Worm (Caenorhabditis elegans): ENCODE data around the gene R148.4.

The R148.4 gene

DNA sequence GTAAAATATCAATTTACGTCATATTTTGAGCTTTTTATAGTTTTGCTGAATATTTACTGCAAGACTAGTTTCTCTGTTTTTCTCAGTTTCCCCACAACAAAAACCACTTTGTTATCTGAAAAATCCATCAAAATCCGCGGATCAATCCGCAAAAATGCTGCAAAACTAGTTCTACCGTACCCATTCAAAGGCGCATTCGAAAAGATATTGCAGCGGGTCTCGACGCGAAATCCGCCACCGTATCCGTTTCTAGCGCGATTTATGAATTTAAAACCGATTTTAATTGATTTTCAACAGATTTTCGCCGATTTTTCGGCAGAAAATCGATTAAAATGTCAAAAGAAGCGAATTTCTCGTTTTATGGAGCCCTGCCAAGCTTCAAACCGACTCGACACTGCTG, at the start of gene R148.4:
Gene R148.4, plus strand, starts transcription at position 211 of the 400 bp plus-strand sequence.
- TF ChIP-seq ceh-36 (tag; optimal IDR thresholded peaks at IDR 0.05): no peak
- peak; percentile 35 for TF ChIP-seq B0310.2 (tag; optimal IDR thresholded peaks at IDR 0.05)
- TF ChIP-seq tbx-11 (GFP tag; IDR thresholded peaks at IDR 0.05): no peak
- TF ChIP-seq ets-7 (tag; optimal IDR thresholded peaks at IDR 0.05): no peak
- no peak for TF ChIP-seq ceh-13 (GFP tag; optimal IDR thresholded peaks at IDR 0.05)
- TF ChIP-seq flt-1 (GFP tag; IDR thresholded peaks at IDR 0.05): no peak
- TF ChIP-seq ama-1 (optimal IDR thresholded peaks at IDR 0.05): no peak
- no peak for TF ChIP-seq F13C5.2 (tag; optimal IDR thresholded peaks at IDR 0.05)
- no peak for TF ChIP-seq aly-1 (tag; optimal IDR thresholded peaks at IDR 0.05)

DNA sequence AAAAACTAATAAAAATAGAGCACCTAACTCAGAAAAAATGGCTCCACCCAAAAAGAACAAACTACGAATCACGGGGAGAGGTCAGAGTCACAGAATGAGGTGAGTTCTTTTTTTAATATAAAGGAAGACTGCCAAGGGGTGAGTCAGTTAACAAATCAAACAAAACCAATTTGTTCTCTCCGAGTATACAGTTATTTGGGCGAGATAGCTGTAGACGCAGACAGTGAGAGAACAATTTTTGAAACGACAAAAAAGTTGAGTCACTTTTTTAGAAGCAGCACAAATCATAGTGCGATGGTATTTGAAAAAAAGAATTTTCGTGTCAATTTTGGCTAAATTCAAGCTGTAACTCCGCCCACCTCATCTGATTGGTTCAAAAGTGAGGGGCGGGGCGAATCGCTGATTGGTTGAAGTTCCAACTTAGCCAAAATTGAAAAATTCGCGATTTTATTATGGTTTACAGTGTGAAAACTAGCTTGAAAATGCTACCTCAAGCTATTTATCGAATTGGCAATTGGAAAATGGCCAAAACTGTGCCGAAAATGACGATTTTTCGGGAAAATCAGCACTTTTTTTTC, 47.1 kb upstream of the R148.4 start:
- TF ChIP-seq ets-7 (tag; optimal IDR thresholded peaks at IDR 0.05) (no peak), ceh-13 (GFP tag; optimal IDR thresholded peaks at IDR 0.05) (no peak), F13C5.2 (tag; optimal IDR thresholded peaks at IDR 0.05) (no peak), sea-1 (GFP tag; conservative IDR thresholded peaks at IDR 0.05) (no peak), tbx-37 (GFP tag; conservative IDR thresholded peaks at IDR 0.05) (no peak), B0310.2 (tag; optimal IDR thresholded peaks at IDR 0.05) (no peak), pes-1 (GFP tag; IDR thresholded peaks at IDR 0.05) (no peak), hmg-4 (GFP tag; optimal IDR thresholded peaks at IDR 0.05) (no peak), aly-1 (tag; optimal IDR thresholded peaks at IDR 0.05) (no peak)

DNA sequence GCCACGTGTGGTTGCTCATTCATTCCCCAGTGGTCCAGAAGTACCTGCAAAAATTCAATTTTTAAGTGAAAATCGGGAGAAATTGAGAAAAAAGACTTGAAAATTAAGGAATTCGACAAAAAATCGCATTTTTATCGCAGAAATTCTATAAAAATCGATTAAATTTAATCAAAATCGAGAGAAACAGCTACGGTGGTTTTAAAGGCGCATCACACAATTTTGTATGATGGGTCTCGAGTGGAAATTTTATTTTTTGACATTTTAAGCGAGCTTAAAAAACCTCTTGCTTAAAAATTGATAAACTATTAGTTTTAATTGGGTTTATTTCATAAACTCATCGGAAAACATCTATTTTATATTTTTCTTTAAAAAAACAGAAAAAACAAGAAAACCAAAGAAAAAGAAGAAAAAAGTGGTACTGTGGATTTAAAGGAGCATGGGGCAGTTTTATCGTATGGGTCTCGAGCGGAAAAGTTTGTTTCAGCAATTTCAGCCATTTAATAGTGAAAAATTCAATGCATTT, 44.3 kb upstream of the R148.4 start, which contains the start of gene nipa-1:
Gene nipa-1, minus strand, starts transcription at position 51 of the 523 bp plus-strand sequence.
- TF ChIP-seq tbx-11 (GFP tag; IDR thresholded peaks at IDR 0.05) (no peak), pes-1 (GFP tag; IDR thresholded peaks at IDR 0.05) (no peak), ceh-36 (tag; optimal IDR thresholded peaks at IDR 0.05) (no peak), tbx-37 (GFP tag; conservative IDR thresholded peaks at IDR 0.05) (no peak), hnd-1 (tag; optimal IDR thresholded peaks at IDR 0.05) (no peak), aly-1 (tag; optimal IDR thresholded peaks at IDR 0.05) (no peak), flt-1 (GFP tag; IDR thresholded peaks at IDR 0.05) (no peak)

DNA sequence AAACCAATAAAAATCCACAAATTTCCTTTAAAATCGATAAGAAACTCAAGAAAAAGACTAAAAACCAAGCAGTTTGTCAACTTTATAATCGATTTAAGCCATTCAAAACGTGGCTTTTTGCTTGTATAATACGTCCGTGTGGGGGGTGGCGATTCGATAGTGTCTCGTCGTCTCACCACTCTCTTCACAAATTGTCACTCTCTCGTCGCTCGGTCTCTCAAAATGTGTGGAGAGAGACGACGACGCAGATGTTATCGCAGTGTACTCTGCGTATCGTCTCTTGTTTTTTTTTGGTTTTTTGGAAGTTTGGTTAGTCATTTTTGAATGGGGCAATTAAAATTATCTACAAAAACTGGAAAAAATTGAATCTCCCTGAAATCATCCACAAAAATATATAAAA, 43.8 kb upstream of the R148.4 start:
- TF ChIP-seq B0310.2 (tag; optimal IDR thresholded peaks at IDR 0.05) (no peak), F13C5.2 (tag; optimal IDR thresholded peaks at IDR 0.05) (no peak), pes-1 (GFP tag; IDR thresholded peaks at IDR 0.05) (no peak), tra-4 (tag; optimal IDR thresholded peaks at IDR 0.05) (no peak), ets-7 (tag; optimal IDR thresholded peaks at IDR 0.05) (no peak), hnd-1 (tag; optimal IDR thresholded peaks at IDR 0.05) (no peak), ceh-13 (GFP tag; optimal IDR thresholded peaks at IDR 0.05) (no peak), tbx-37 (GFP tag; conservative IDR thresholded peaks at IDR 0.05) (no peak), sea-1 (GFP tag; conservative IDR thresholded peaks at IDR 0.05) (no peak), hmbx-1 (tag; optimal IDR thresholded peaks at IDR 0.05) (no peak)

DNA sequence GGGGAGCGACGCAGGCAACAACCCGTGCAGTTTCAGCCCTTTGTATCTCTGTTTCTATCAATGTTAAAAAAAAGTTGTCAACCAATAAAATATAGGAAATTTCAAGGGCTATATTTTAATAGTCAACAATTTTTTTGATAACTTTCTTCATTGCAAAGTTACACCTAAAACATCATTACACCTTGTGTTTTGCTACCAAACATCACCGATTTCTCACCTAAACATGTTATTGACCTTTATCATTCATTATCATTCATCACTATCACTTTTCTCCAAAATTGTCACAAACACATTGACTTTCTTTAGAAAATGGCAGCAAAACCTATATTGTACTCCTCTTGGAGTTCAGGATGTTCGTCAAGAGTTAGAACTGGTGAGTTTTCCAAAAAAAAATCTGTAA, 42.4 kb upstream of the R148.4 start, which contains the start of gene Y53G8B.1:
Gene Y53G8B.1, plus strand, starts transcription at position 242 of the 400 bp plus-strand sequence.
- no peak for TF ChIP-seq sea-1 (GFP tag; conservative IDR thresholded peaks at IDR 0.05)
- no peak for TF ChIP-seq B0310.2 (tag; optimal IDR thresholded peaks at IDR 0.05)
- TF ChIP-seq aly-1 (tag; optimal IDR thresholded peaks at IDR 0.05): no peak
- TF ChIP-seq scrt-1 (GFP tag; IDR thresholded peaks at IDR 0.05): no peak
- TF ChIP-seq tbx-37 (GFP tag; conservative IDR thresholded peaks at IDR 0.05): no peak
- TF ChIP-seq hmbx-1 (tag; optimal IDR thresholded peaks at IDR 0.05): no peak
- TF ChIP-seq ceh-13 (GFP tag; optimal IDR thresholded peaks at IDR 0.05): no peak
- no peak for TF ChIP-seq tbx-11 (GFP tag; IDR thresholded peaks at IDR 0.05)
- TF ChIP-seq F13C5.2 (tag; optimal IDR thresholded peaks at IDR 0.05): no peak
- TF ChIP-seq hmg-4 (GFP tag; optimal IDR thresholded peaks at IDR 0.05): no peak
- no peak for TF ChIP-seq ama-1 (optimal IDR thresholded peaks at IDR 0.05)
- no peak for TF ChIP-seq tra-4 (tag; optimal IDR thresholded peaks at IDR 0.05)
- no peak for TF ChIP-seq hnd-1 (tag; optimal IDR thresholded peaks at IDR 0.05)
- no peak for TF ChIP-seq flt-1 (GFP tag; IDR thresholded peaks at IDR 0.05)
- no peak for TF ChIP-seq ceh-36 (tag; optimal IDR thresholded peaks at IDR 0.05)
- no peak for TF ChIP-seq ets-7 (tag; optimal IDR thresholded peaks at IDR 0.05)
- TF ChIP-seq pes-1 (GFP tag; IDR thresholded peaks at IDR 0.05): no peak

DNA sequence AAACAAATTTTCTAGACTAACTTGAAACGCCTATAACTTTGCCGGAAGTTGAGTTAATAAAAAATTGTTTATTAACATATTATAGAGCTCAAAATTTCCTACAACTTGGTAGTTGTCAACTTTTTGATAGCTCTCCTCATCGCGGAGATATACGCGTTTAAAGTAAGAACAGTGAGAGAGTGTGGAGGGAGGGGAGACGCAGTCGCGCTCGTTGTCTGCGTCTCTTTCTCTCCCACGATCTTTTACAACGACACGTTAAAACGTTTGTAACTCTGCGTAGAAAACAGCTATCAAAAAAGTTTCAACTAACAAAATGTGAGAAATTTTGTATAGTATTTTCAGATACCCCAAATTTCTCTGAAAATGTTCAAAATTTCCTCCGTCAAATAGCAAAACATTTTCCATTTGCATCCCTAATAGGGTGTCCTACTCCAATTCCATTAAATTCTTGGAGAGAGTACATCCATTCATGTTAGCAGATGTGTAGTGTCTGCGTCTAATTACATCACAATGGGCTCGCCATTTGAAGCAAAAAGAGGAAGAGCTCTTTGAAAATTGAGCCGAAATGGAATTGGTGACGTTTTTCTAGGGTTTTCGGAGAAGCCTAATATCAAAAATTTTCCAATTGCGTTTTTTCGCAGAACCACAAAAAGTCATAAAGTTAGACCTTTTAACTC, 34.9 kb upstream of the R148.4 start:
- TF ChIP-seq tbx-11 (GFP tag; IDR thresholded peaks at IDR 0.05) (no peak), ets-7 (tag; optimal IDR thresholded peaks at IDR 0.05) (no peak), hmg-4 (GFP tag; optimal IDR thresholded peaks at IDR 0.05) (no peak), sea-1 (GFP tag; conservative IDR thresholded peaks at IDR 0.05) (no peak), B0310.2 (tag; optimal IDR thresholded peaks at IDR 0.05) (no peak), ceh-13 (GFP tag; optimal IDR thresholded peaks at IDR 0.05) (no peak), flt-1 (GFP tag; IDR thresholded peaks at IDR 0.05) (no peak), scrt-1 (GFP tag; IDR thresholded peaks at IDR 0.05) (no peak), ama-1 (optimal IDR thresholded peaks at IDR 0.05) (no peak), hmbx-1 (tag; optimal IDR thresholded peaks at IDR 0.05) (no peak), aly-1 (tag; optimal IDR thresholded peaks at IDR 0.05) (no peak), F13C5.2 (tag; optimal IDR thresholded peaks at IDR 0.05) (no peak), pes-1 (GFP tag; IDR thresholded peaks at IDR 0.05) (no peak), ceh-36 (tag; optimal IDR thresholded peaks at IDR 0.05) (no peak)

DNA sequence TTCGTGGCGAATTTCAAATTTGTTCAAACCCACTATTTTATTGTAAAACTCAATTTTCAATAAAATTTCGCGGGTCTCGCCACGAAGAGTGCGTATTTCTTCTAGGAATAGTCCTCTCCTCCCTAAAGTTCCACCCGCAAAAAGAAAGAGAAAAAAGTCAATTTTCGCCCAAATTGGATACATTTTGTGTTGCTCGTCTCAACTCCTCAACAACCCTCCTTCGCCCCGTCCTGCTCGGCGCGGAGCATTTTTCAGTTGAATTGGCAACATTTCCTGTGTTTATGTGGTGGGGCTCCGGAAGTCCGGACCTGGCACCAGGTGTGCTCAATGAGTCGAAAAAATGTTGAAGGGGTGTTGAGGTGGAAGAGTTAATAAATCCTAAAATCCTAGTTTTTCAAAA, 33.3 kb upstream of the R148.4 start:
- no peak for TF ChIP-seq hnd-1 (tag; optimal IDR thresholded peaks at IDR 0.05)
- no peak for TF ChIP-seq hmg-4 (GFP tag; optimal IDR thresholded peaks at IDR 0.05)
- TF ChIP-seq tra-4 (tag; optimal IDR thresholded peaks at IDR 0.05): no peak
- TF ChIP-seq ceh-36 (tag; optimal IDR thresholded peaks at IDR 0.05): no peak
- TF ChIP-seq hmbx-1 (tag; optimal IDR thresholded peaks at IDR 0.05): no peak
- no peak for TF ChIP-seq flt-1 (GFP tag; IDR thresholded peaks at IDR 0.05)
- no peak for TF ChIP-seq ceh-13 (GFP tag; optimal IDR thresholded peaks at IDR 0.05)
- no peak for TF ChIP-seq sea-1 (GFP tag; conservative IDR thresholded peaks at IDR 0.05)
- no peak for TF ChIP-seq pes-1 (GFP tag; IDR thresholded peaks at IDR 0.05)
- TF ChIP-seq ama-1 (optimal IDR thresholded peaks at IDR 0.05): no peak
- TF ChIP-seq F13C5.2 (tag; optimal IDR thresholded peaks at IDR 0.05): no peak
- TF ChIP-seq B0310.2 (tag; optimal IDR thresholded peaks at IDR 0.05): no peak
- TF ChIP-seq tbx-37 (GFP tag; conservative IDR thresholded peaks at IDR 0.05): no peak
